Worm (Caenorhabditis elegans): ENCODE data around the gene ndnf-1.

The ndnf-1 gene

ce11 chrIV:3055320-3055719, 26.6 kb upstream of the ndnf-1 start:
- no peak for TF ChIP-seq ets-7 (tag; optimal IDR thresholded peaks at IDR 0.05)
- no peak for TF ChIP-seq pes-1 (GFP tag; IDR thresholded peaks at IDR 0.05)
- TF ChIP-seq F13C5.2 (tag; optimal IDR thresholded peaks at IDR 0.05): no peak
- TF ChIP-seq ama-1 (optimal IDR thresholded peaks at IDR 0.05): no peak
- TF ChIP-seq aly-1 (tag; optimal IDR thresholded peaks at IDR 0.05): no peak
- TF ChIP-seq hmbx-1 (tag; optimal IDR thresholded peaks at IDR 0.05): no peak
- TF ChIP-seq tra-4 (tag; optimal IDR thresholded peaks at IDR 0.05): no peak
- no peak for TF ChIP-seq flt-1 (GFP tag; IDR thresholded peaks at IDR 0.05)
- no peak for TF ChIP-seq scrt-1 (GFP tag; IDR thresholded peaks at IDR 0.05)
- no peak for TF ChIP-seq B0310.2 (tag; optimal IDR thresholded peaks at IDR 0.05)
- TF ChIP-seq sea-1 (GFP tag; conservative IDR thresholded peaks at IDR 0.05): no peak
- TF ChIP-seq ceh-13 (GFP tag; optimal IDR thresholded peaks at IDR 0.05): no peak
- no peak for TF ChIP-seq ceh-36 (tag; optimal IDR thresholded peaks at IDR 0.05)
- TF ChIP-seq hmg-4 (GFP tag; optimal IDR thresholded peaks at IDR 0.05): no peak
- no peak for TF ChIP-seq tbx-37 (GFP tag; conservative IDR thresholded peaks at IDR 0.05)
- TF ChIP-seq tbx-11 (GFP tag; IDR thresholded peaks at IDR 0.05): no peak

- no peak for TF ChIP-seq hmbx-1 (tag; optimal IDR thresholded peaks at IDR 0.05)
- TF ChIP-seq flt-1 (GFP tag; IDR thresholded peaks at IDR 0.05): no peak
- TF ChIP-seq F13C5.2 (tag; optimal IDR thresholded peaks at IDR 0.05): no peak
- TF ChIP-seq B0310.2 (tag; optimal IDR thresholded peaks at IDR 0.05): no peak
- TF ChIP-seq sea-1 (GFP tag; conservative IDR thresholded peaks at IDR 0.05): no peak
- TF ChIP-seq tbx-11 (GFP tag; IDR thresholded peaks at IDR 0.05): no peak
- no peak for TF ChIP-seq scrt-1 (GFP tag; IDR thresholded peaks at IDR 0.05)
- TF ChIP-seq tra-4 (tag; optimal IDR thresholded peaks at IDR 0.05): no peak
- no peak for TF ChIP-seq pes-1 (GFP tag; IDR thresholded peaks at IDR 0.05)
- TF ChIP-seq ceh-13 (GFP tag; optimal IDR thresholded peaks at IDR 0.05): no peak
- TF ChIP-seq ama-1 (optimal IDR thresholded peaks at IDR 0.05): no peak
- TF ChIP-seq ets-7 (tag; optimal IDR thresholded peaks at IDR 0.05): no peak
- no peak for TF ChIP-seq hnd-1 (tag; optimal IDR thresholded peaks at IDR 0.05)
- TF ChIP-seq tbx-37 (GFP tag; conservative IDR thresholded peaks at IDR 0.05): no peak
- no peak for TF ChIP-seq ceh-36 (tag; optimal IDR thresholded peaks at IDR 0.05)
Observed at ce11 chrIV:3053428-3053827, 24.7 kb upstream of the ndnf-1 start, which contains the start of gene ivph-3. TSS of gene ivph-3 (plus strand) at chrIV:3053728.

- peak; percentile 86 for TF ChIP-seq scrt-1 (GFP tag; IDR thresholded peaks at IDR 0.05)
- peak; percentile 84 for TF ChIP-seq hmg-4 (GFP tag; optimal IDR thresholded peaks at IDR 0.05)
- TF ChIP-seq flt-1 (GFP tag; IDR thresholded peaks at IDR 0.05): peak; percentile 80
- peak; percentile 55 for TF ChIP-seq tra-4 (tag; optimal IDR thresholded peaks at IDR 0.05)
- TF ChIP-seq pes-1 (GFP tag; IDR thresholded peaks at IDR 0.05): peak; percentile 92
- TF ChIP-seq hnd-1 (tag; optimal IDR thresholded peaks at IDR 0.05): peak; percentile 71
- peak; percentile 42 for TF ChIP-seq ceh-36 (tag; optimal IDR thresholded peaks at IDR 0.05)
- peak; percentile 89 for TF ChIP-seq tbx-11 (GFP tag; IDR thresholded peaks at IDR 0.05)
- peak; percentile 38 for TF ChIP-seq F13C5.2 (tag; optimal IDR thresholded peaks at IDR 0.05)
- TF ChIP-seq aly-1 (tag; optimal IDR thresholded peaks at IDR 0.05): peak; percentile 70
- peak; percentile 93 for TF ChIP-seq tbx-37 (GFP tag; conservative IDR thresholded peaks at IDR 0.05)
- TF ChIP-seq sea-1 (GFP tag; conservative IDR thresholded peaks at IDR 0.05): peak; percentile 90
- peak; percentile 43 for TF ChIP-seq ceh-13 (GFP tag; optimal IDR thresholded peaks at IDR 0.05)
- peak; percentile 59 for TF ChIP-seq B0310.2 (tag; optimal IDR thresholded peaks at IDR 0.05)
- TF ChIP-seq ets-7 (tag; optimal IDR thresholded peaks at IDR 0.05): peak; percentile 92
Observed at ce11 chrIV:3050054-3050990, 21.6 kb upstream of the ndnf-1 start, which contains the start of gene eel-1. TSS of gene eel-1 (minus strand) at chrIV:3050104.

- TF ChIP-seq hmbx-1 (tag; optimal IDR thresholded peaks at IDR 0.05): no peak
- TF ChIP-seq ama-1 (optimal IDR thresholded peaks at IDR 0.05): no peak
- no peak for TF ChIP-seq ets-7 (tag; optimal IDR thresholded peaks at IDR 0.05)
- no peak for TF ChIP-seq ceh-13 (GFP tag; optimal IDR thresholded peaks at IDR 0.05)
- TF ChIP-seq hnd-1 (tag; optimal IDR thresholded peaks at IDR 0.05): no peak
- no peak for TF ChIP-seq sea-1 (GFP tag; conservative IDR thresholded peaks at IDR 0.05)
- no peak for TF ChIP-seq tra-4 (tag; optimal IDR thresholded peaks at IDR 0.05)
- TF ChIP-seq aly-1 (tag; optimal IDR thresholded peaks at IDR 0.05): no peak
- TF ChIP-seq tbx-11 (GFP tag; IDR thresholded peaks at IDR 0.05): no peak
- no peak for TF ChIP-seq pes-1 (GFP tag; IDR thresholded peaks at IDR 0.05)
- TF ChIP-seq F13C5.2 (tag; optimal IDR thresholded peaks at IDR 0.05): no peak
Observed at ce11 chrIV:3046889-3047288, 18.1 kb upstream of the ndnf-1 start.

ce11 chrIV:3046009-3046408, 17.3 kb upstream of the ndnf-1 start:
- TF ChIP-seq pes-1 (GFP tag; IDR thresholded peaks at IDR 0.05): no peak
- no peak for TF ChIP-seq F13C5.2 (tag; optimal IDR thresholded peaks at IDR 0.05)
- TF ChIP-seq tra-4 (tag; optimal IDR thresholded peaks at IDR 0.05): no peak
- no peak for TF ChIP-seq hnd-1 (tag; optimal IDR thresholded peaks at IDR 0.05)
- no peak for TF ChIP-seq sea-1 (GFP tag; conservative IDR thresholded peaks at IDR 0.05)
- no peak for TF ChIP-seq hmg-4 (GFP tag; optimal IDR thresholded peaks at IDR 0.05)
- no peak for TF ChIP-seq aly-1 (tag; optimal IDR thresholded peaks at IDR 0.05)
- no peak for TF ChIP-seq ceh-13 (GFP tag; optimal IDR thresholded peaks at IDR 0.05)
- TF ChIP-seq ceh-36 (tag; optimal IDR thresholded peaks at IDR 0.05): no peak
- TF ChIP-seq ets-7 (tag; optimal IDR thresholded peaks at IDR 0.05): no peak
- TF ChIP-seq flt-1 (GFP tag; IDR thresholded peaks at IDR 0.05): no peak
- TF ChIP-seq hmbx-1 (tag; optimal IDR thresholded peaks at IDR 0.05): no peak
- no peak for TF ChIP-seq tbx-11 (GFP tag; IDR thresholded peaks at IDR 0.05)
- no peak for TF ChIP-seq B0310.2 (tag; optimal IDR thresholded peaks at IDR 0.05)

- TF ChIP-seq ama-1 (optimal IDR thresholded peaks at IDR 0.05): no peak
- no peak for TF ChIP-seq hnd-1 (tag; optimal IDR thresholded peaks at IDR 0.05)
- no peak for TF ChIP-seq aly-1 (tag; optimal IDR thresholded peaks at IDR 0.05)
- TF ChIP-seq tbx-11 (GFP tag; IDR thresholded peaks at IDR 0.05): no peak
- TF ChIP-seq tra-4 (tag; optimal IDR thresholded peaks at IDR 0.05): no peak
- TF ChIP-seq F13C5.2 (tag; optimal IDR thresholded peaks at IDR 0.05): no peak
- no peak for TF ChIP-seq B0310.2 (tag; optimal IDR thresholded peaks at IDR 0.05)
- TF ChIP-seq ceh-36 (tag; optimal IDR thresholded peaks at IDR 0.05): no peak
Observed at ce11 chrIV:3044158-3044557, 15.4 kb upstream of the ndnf-1 start.
